Fruit fly (Drosophila melanogaster) whole organism, pupa: ENCODE results near the gene CG4631.

ENCODE experiments used
- CG10348 ChIP-seq: fragments of 200-800 bp; sonication (Bioruptor generic); IDR thresholded peaks from 2 replicates; pipeline ENCODE4 v1.3.6; 2022; ENCODE audit warnings: missing biosample characterization, missing genetic modification characterization
- CG12605 ChIP-seq: fragments of 200-800 bp; sonication (Bioruptor generic); IDR thresholded peaks from 2 replicates; pipeline ENCODE4 v1.3.6; 2022; ENCODE audit warnings: missing biosample characterization, missing genetic modification characterization
- CG13204 ChIP-seq: fragments of 200-800 bp; sonication (Bioruptor generic); optimal IDR thresholded peaks from 2 replicates; lab custom pipeline; 2018; ENCODE audit warnings: missing biosample characterization, mild to moderate bottlenecking, missing genetic modification characterization, moderate library complexity
- CG14655 ChIP-seq: fragments of 200-800 bp; sonication (Bioruptor generic); optimal IDR thresholded peaks from 3 replicates; lab custom pipeline; 2017; ENCODE audit warnings: mild to moderate bottlenecking, missing biosample characterization, missing genetic modification reagents, missing genetic modification characterization
- CG15710 ChIP-seq: fragments of 200-800 bp; sonication (Bioruptor generic); optimal IDR thresholded peaks from 2 replicates; lab custom pipeline; 2018; ENCODE audit warnings: missing biosample characterization, mild to moderate bottlenecking, missing genetic modification characterization, moderate library complexity
- CG17806 ChIP-seq: fragments of 200-800 bp; sonication (Bioruptor generic); optimal IDR thresholded peaks from 2 replicates; lab custom pipeline; 2018; ENCODE audit warnings: missing biosample characterization, mild to moderate bottlenecking, missing genetic modification characterization, moderate library complexity
- CG32121 ChIP-seq: fragments of 200-800 bp; sonication (Bioruptor generic); IDR thresholded peaks from 2 replicates; pipeline ENCODE4 v1.3.6; 2022; ENCODE audit warnings: missing biosample characterization, missing genetic modification characterization
- CG34367 ChIP-seq: fragments of 200-800 bp; sonication (Bioruptor generic); optimal IDR thresholded peaks from 2 replicates; lab custom pipeline; 2018; ENCODE audit warnings: missing biosample characterization, mild to moderate bottlenecking, missing genetic modification characterization
- CG4496 ChIP-seq: fragments of 200-800 bp; sonication (Bioruptor generic); IDR thresholded peaks from 3 replicates; pipeline ENCODE4 v1.3.6; 2022; ENCODE audit warnings: missing biosample characterization, missing genetic modification characterization
- CG8159 ChIP-seq: fragments of 200-800 bp; sonication (Bioruptor generic); optimal IDR thresholded peaks from 3 replicates; lab custom pipeline; 2018; ENCODE audit warnings: missing biosample characterization, mild to moderate bottlenecking, missing genetic modification characterization, moderate library complexity
- CG8301 ChIP-seq: fragments of 200-800 bp; sonication (Bioruptor generic); optimal IDR thresholded peaks from 2 replicates; lab custom pipeline; 2018; ENCODE audit warnings: missing biosample characterization, mild to moderate bottlenecking, missing genetic modification characterization
- CG9948 ChIP-seq: fragments of 200-800 bp; sonication (Bioruptor generic); optimal IDR thresholded peaks from 2 replicates; lab custom pipeline; 2018; ENCODE audit warnings: missing biosample characterization, mild to moderate bottlenecking, missing genetic modification characterization, moderate library complexity
- D1 ChIP-seq: fragments of 200-800 bp; sonication (Bioruptor generic); optimal IDR thresholded peaks from 2 replicates; lab custom pipeline; 2018; ENCODE audit warnings: missing biosample characterization, mild to moderate bottlenecking, missing genetic modification characterization, moderate library complexity
- EcR ChIP-seq: fragments of 200-800 bp; sonication (Bioruptor generic); optimal IDR thresholded peaks from 3 replicates; lab custom pipeline; 2019; ENCODE audit warnings: missing biosample characterization, missing genetic modification characterization, mild to moderate bottlenecking, moderate library complexity, missing genetic modification reagents
- Ets98B ChIP-seq: fragments of 200-800 bp; sonication (Bioruptor generic); IDR thresholded peaks from 2 replicates; pipeline ENCODE4 v1.3.6; 2022; ENCODE audit warnings: missing biosample characterization, missing genetic modification characterization
- Pif1A ChIP-seq: fragments of 200-800 bp; sonication (Bioruptor generic); optimal IDR thresholded peaks from 3 replicates; lab custom pipeline; 2016; ENCODE audit warnings: missing biosample characterization, missing genetic modification characterization
- Pif1B ChIP-seq: fragments of 200-800 bp; sonication (Bioruptor generic); optimal IDR thresholded peaks from 3 replicates; lab custom pipeline; 2016; ENCODE audit warnings: missing biosample characterization, missing genetic modification characterization
- Snoo ChIP-seq: fragments of 200-800 bp; sonication (Bioruptor generic); optimal IDR thresholded peaks from 3 replicates; lab custom pipeline; 2017; ENCODE audit warnings: missing biosample characterization, mild to moderate bottlenecking, missing genetic modification characterization, inconsistent platforms
- fd96Ca ChIP-seq: fragments of 200-800 bp; sonication (Bioruptor generic); IDR thresholded peaks from 3 replicates; pipeline ENCODE4 v1.3.6; 2022; ENCODE audit warnings: missing biosample characterization, missing genetic modification characterization
- gl ChIP-seq: fragments of 200-800 bp; sonication (Bioruptor generic); optimal IDR thresholded peaks from 2 replicates; lab custom pipeline; 2018; ENCODE audit warnings: missing biosample characterization, mild to moderate bottlenecking, missing genetic modification characterization
- rn ChIP-seq: fragments of 200-800 bp; sonication (Bioruptor generic); IDR thresholded peaks from 2 replicates; pipeline ENCODE4 v1.3.6; 2022; ENCODE audit warnings: missing biosample characterization, missing genetic modification characterization

CG4631 gene

dm6 chr2L:16647773-16648172, 40.6 kb downstream of the CG4631 start:
- TF ChIP-seq EcR (GFP tag; lab: Kevin White, UChicago), result no peak
- no peak for TF ChIP-seq gl (tag; lab: Kevin White, UChicago)
- no peak for TF ChIP-seq CG34367 (tag; lab: Kevin White, UChicago)
- peak; percentile 50 for TF ChIP-seq CG8301 (tag; lab: Kevin White, UChicago)
- TF ChIP-seq CG15710, result peak; percentile 42
- TF ChIP-seq CG14655 (GFP tag; lab: Kevin White, UChicago), result peak; percentile 53
- peak; percentile 54 for TF ChIP-seq Pif1A (GFP tag; lab: Kevin White, UChicago)
- TF ChIP-seq CG9948 (tag; lab: Kevin White, UChicago), result peak; percentile 21
- peak; percentile 14; the same call in 1 of the 2 replicates for TF ChIP-seq Ets98B (GFP tag; lab: Robert Waterston, UW)
- TF ChIP-seq CG4496 (GFP tag; lab: Robert Waterston, UW), result 0 out of 3 replicates have a peak, but pooled peaks have one; percentile 15
- TF ChIP-seq CG32121, result no peak
- peak; percentile 40 for TF ChIP-seq CG17806 (tag; lab: Kevin White, UChicago)
- TF ChIP-seq rn (GFP tag; lab: Robert Waterston, UW), result no peak
- no peak for TF ChIP-seq CG13204 (GFP tag; lab: Kevin White, UChicago)
- TF ChIP-seq D1 (tag; lab: Kevin White, UChicago), result no peak
- peak; percentile 50 for TF ChIP-seq CG8159 (tag; lab: Kevin White, UChicago)
- no peak for TF ChIP-seq CG10348 (GFP tag; lab: Robert Waterston, UW)
- TF ChIP-seq, all 21 proteins: peak for 9

- TF ChIP-seq CG12605 (GFP tag; lab: Robert Waterston, UW) (no peak), CG14655 (GFP tag; lab: Kevin White, UChicago) (no peak), CG10348 (GFP tag; lab: Robert Waterston, UW) (no peak), gl (tag; lab: Kevin White, UChicago) (no peak), fd96Ca (GFP tag; lab: Robert Waterston, UW) (no peak), CG8159 (tag; lab: Kevin White, UChicago) (no peak), CG9948 (tag; lab: Kevin White, UChicago) (no peak), rn (GFP tag; lab: Robert Waterston, UW) (no peak), D1 (tag; lab: Kevin White, UChicago) (no peak), CG15710 (no peak), EcR (GFP tag; lab: Kevin White, UChicago) (no peak), CG32121 (no peak), CG4496 (GFP tag; lab: Robert Waterston, UW) (no peak), CG17806 (tag; lab: Kevin White, UChicago) (no peak), Ets98B (GFP tag; lab: Robert Waterston, UW) (no peak), CG34367 (tag; lab: Kevin White, UChicago) (no peak), Snoo (tag; lab: Kevin White, UChicago) (no peak)
Measured at dm6 chr2L:16648925-16649324, 41.8 kb downstream of the CG4631 start.

dm6 chr2L:16653541-16653940, 46.4 kb downstream of the CG4631 start:
- TF ChIP-seq CG17806 (tag; lab: Kevin White, UChicago), result no peak
- no peak for TF ChIP-seq Ets98B (GFP tag; lab: Robert Waterston, UW)
- no peak for TF ChIP-seq Pif1B (GFP tag; lab: Kevin White, UChicago)
- TF ChIP-seq gl (tag; lab: Kevin White, UChicago), result no peak
- no peak for TF ChIP-seq CG10348 (GFP tag; lab: Robert Waterston, UW)

- peak; percentile 49 for TF ChIP-seq CG15710
- peak; percentile 30; the same call in 1 of the 2 replicates for TF ChIP-seq Ets98B (GFP tag; lab: Robert Waterston, UW)
- TF ChIP-seq CG8159 (tag; lab: Kevin White, UChicago), result peak; percentile 56
- no peak for TF ChIP-seq Pif1A (GFP tag; lab: Kevin White, UChicago)
- TF ChIP-seq CG9948 (tag; lab: Kevin White, UChicago), result peak; percentile 44
- 0 out of 2 replicates have a peak, but pooled peaks have one; percentile 21 for TF ChIP-seq rn (GFP tag; lab: Robert Waterston, UW)
- peak; percentile 24 for TF ChIP-seq CG34367 (tag; lab: Kevin White, UChicago)
- peak; percentile 21 for TF ChIP-seq CG17806 (tag; lab: Kevin White, UChicago)
- no peak for TF ChIP-seq CG4496 (GFP tag; lab: Robert Waterston, UW)
- peak; percentile 8 for TF ChIP-seq EcR (GFP tag; lab: Kevin White, UChicago)
- TF ChIP-seq CG12605 (GFP tag; lab: Robert Waterston, UW), result no peak
- TF ChIP-seq CG13204 (GFP tag; lab: Kevin White, UChicago), result no peak
Measured at dm6 chr2L:16656692-16657109, 49.5 kb downstream of the CG4631 start.

dm6 chr2L:16657467-16657866, 50.3 kb downstream of the CG4631 start:
- no peak for TF ChIP-seq CG14655 (GFP tag; lab: Kevin White, UChicago)
- TF ChIP-seq CG15710, result no peak
- no peak for TF ChIP-seq EcR (GFP tag; lab: Kevin White, UChicago)
- no peak for TF ChIP-seq CG32121
- TF ChIP-seq Ets98B (GFP tag; lab: Robert Waterston, UW), result no peak
- no peak for TF ChIP-seq CG8159 (tag; lab: Kevin White, UChicago)
- no peak for TF ChIP-seq Pif1A (GFP tag; lab: Kevin White, UChicago)
- no peak for TF ChIP-seq CG4496 (GFP tag; lab: Robert Waterston, UW)
- no peak for TF ChIP-seq Snoo (tag; lab: Kevin White, UChicago)
